Worm (Caenorhabditis elegans) whole organism, early embryonic: ENCODE results near the gene cyp-33C2.

Experiments
- B0310.2 ChIP-seq: sonication (generic microtip); optimal IDR thresholded peaks from 2 replicates; lab custom pipeline; 2016; ENCODE audit warnings: mild to moderate bottlenecking, missing genetic modification characterization, missing compliant biosample characterization
- F13C5.2 ChIP-seq: sonication (generic microtip); optimal IDR thresholded peaks from 2 replicates; lab custom pipeline; 2017; ENCODE audit warnings: mild to moderate bottlenecking, missing genetic modification characterization, inconsistent platforms, missing compliant biosample characterization
- aly-1 ChIP-seq: sonication (generic microtip); optimal IDR thresholded peaks from 2 replicates; lab custom pipeline; 2016; ENCODE audit warnings: missing genetic modification characterization, missing compliant biosample characterization
- ama-1 ChIP-seq: fragments of 150-350 bp; optimal IDR thresholded peaks from 2 replicates; lab custom pipeline; 2014
- ceh-13 ChIP-seq: fragments of 200-800 bp; sonication (Bioruptor generic); optimal IDR thresholded peaks from 2 replicates; lab custom pipeline; 2018; ENCODE audit warnings: mild to moderate bottlenecking, missing genetic modification characterization, missing compliant biosample characterization
- ceh-36 ChIP-seq: sonication (generic microtip); optimal IDR thresholded peaks from 2 replicates; lab custom pipeline; 2016; ENCODE audit warnings: missing genetic modification characterization, inconsistent platforms, missing compliant biosample characterization
- ets-7 ChIP-seq: sonication (generic microtip); optimal IDR thresholded peaks from 2 replicates; lab custom pipeline; 2016; ENCODE audit warnings: missing genotype, missing genetic modification characterization, missing compliant biosample characterization
- flt-1 ChIP-seq: fragments of 200-800 bp; sonication (Bioruptor generic); IDR thresholded peaks from 2 replicates; pipeline ENCODE4 v1.3.6; 2022; ENCODE audit warnings: missing genetic modification characterization, missing compliant biosample characterization
- hmbx-1 ChIP-seq: sonication (generic microtip); optimal IDR thresholded peaks from 2 replicates; lab custom pipeline; 2016; ENCODE audit warnings: mild to moderate bottlenecking, missing genetic modification characterization, missing compliant biosample characterization
- hmg-4 ChIP-seq: fragments of 200-800 bp; sonication (Bioruptor generic); optimal IDR thresholded peaks from 2 replicates; lab custom pipeline; 2018; ENCODE audit warnings: mild to moderate bottlenecking, missing genetic modification characterization, missing compliant biosample characterization
- hnd-1 ChIP-seq: sonication (generic microtip); optimal IDR thresholded peaks from 2 replicates; lab custom pipeline; 2016; ENCODE audit warnings: missing genetic modification characterization, missing compliant biosample characterization
- pes-1 ChIP-seq: fragments of 200-800 bp; sonication (Bioruptor generic); IDR thresholded peaks from 2 replicates; pipeline ENCODE4 v1.3.6; 2022; ENCODE audit warnings: missing genetic modification reagents, missing genetic modification characterization, missing compliant biosample characterization
- scrt-1 ChIP-seq: fragments of 200-800 bp; sonication (Bioruptor generic); IDR thresholded peaks from 2 replicates; pipeline ENCODE4 v1.3.6; 2022; ENCODE audit warnings: missing genetic modification characterization, missing compliant biosample characterization
- sea-1 ChIP-seq: fragments of 200-800 bp; sonication (Bioruptor generic); conservative IDR thresholded peaks from 2 replicates; pipeline ENCODE4 v1.3.6; 2022; ENCODE audit warnings: missing genetic modification characterization, missing compliant biosample characterization
- tbx-11 ChIP-seq: fragments of 200-800 bp; sonication (Bioruptor generic); IDR thresholded peaks from 2 replicates; pipeline ENCODE4 v1.3.6; 2022; ENCODE audit warnings: missing genetic modification characterization, missing compliant biosample characterization
- tbx-37 ChIP-seq: fragments of 200-800 bp; sonication (Bioruptor generic); conservative IDR thresholded peaks from 2 replicates; pipeline ENCODE4 v1.3.6; 2022; ENCODE audit warnings: missing genetic modification reagents, missing genetic modification characterization, missing compliant biosample characterization
- tra-4 ChIP-seq: sonication (generic microtip); optimal IDR thresholded peaks from 2 replicates; lab custom pipeline; 2017; ENCODE audit warnings: missing genetic modification characterization, missing compliant biosample characterization

Gene cyp-33C2

DNA sequence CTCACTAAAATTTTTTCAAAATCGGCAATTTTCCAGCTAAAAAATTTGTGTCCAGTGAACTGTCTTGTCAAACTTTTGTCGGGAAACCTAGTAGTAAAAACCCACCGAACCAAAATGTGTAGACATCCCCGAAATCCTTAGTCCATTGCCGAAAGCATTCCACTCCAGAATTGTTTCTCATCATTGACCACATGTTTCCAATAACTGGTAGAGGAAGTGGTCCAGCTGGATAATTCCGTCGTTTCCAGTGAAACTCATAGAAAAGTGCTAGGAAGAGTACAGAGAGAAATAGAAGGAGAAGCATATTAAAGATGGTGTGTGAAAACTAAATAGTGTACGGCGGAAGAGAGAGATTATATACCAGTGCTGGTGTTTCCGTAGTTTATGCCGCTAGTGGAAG, 20.8 kb downstream of the cyp-33C2 start, which contains the start of gene cyp-33C12:
Gene cyp-33C12 (minus strand): TSS at position 321 of the 400 bp plus-strand sequence.
- TF ChIP-seq pes-1 (GFP tag; lab: Robert Waterston, UW) (no peak), flt-1 (GFP tag; lab: Robert Waterston, UW) (no peak), tbx-37 (GFP tag; lab: Robert Waterston, UW) (no peak), ceh-36 (tag; lab: Kevin White, UChicago) (no peak), ceh-13 (GFP tag; lab: Kevin White, UChicago) (no peak), hnd-1 (tag; lab: Kevin White, UChicago) (no peak), F13C5.2 (tag; lab: Kevin White, UChicago) (no peak), aly-1 (no peak), scrt-1 (GFP tag; lab: Robert Waterston, UW) (no peak), tra-4 (tag; lab: Kevin White, UChicago) (no peak), hmbx-1 (tag; lab: Kevin White, UChicago) (no peak), tbx-11 (GFP tag; lab: Robert Waterston, UW) (no peak), B0310.2 (tag; lab: Kevin White, UChicago) (no peak), sea-1 (GFP tag; lab: Robert Waterston, UW) (no peak), hmg-4 (GFP tag; lab: Kevin White, UChicago) (no peak), ama-1 (lab: Kevin White, UChicago) (no peak), ets-7 (no peak)

ce11 chrV:2206181-2206580, 22.9 kb downstream of the cyp-33C2 start, which contains the start of gene srt-40:
Gene srt-40, minus strand, starts transcription at chrV:2206281.
- TF ChIP-seq hmbx-1 (tag; lab: Kevin White, UChicago) = no peak
- TF ChIP-seq B0310.2 (tag; lab: Kevin White, UChicago) = no peak
- no peak for TF ChIP-seq aly-1
- no peak for TF ChIP-seq pes-1 (GFP tag; lab: Robert Waterston, UW)
- TF ChIP-seq ama-1 (lab: Kevin White, UChicago) = no peak
- no peak for TF ChIP-seq tra-4 (tag; lab: Kevin White, UChicago)
- no peak for TF ChIP-seq hmg-4 (GFP tag; lab: Kevin White, UChicago)
- no peak for TF ChIP-seq tbx-37 (GFP tag; lab: Robert Waterston, UW)
- no peak for TF ChIP-seq tbx-11 (GFP tag; lab: Robert Waterston, UW)

ce11 chrV:2206801-2207200, 23.5 kb downstream of the cyp-33C2 start, which contains the start of gene svh-11:
Gene svh-11, plus strand, starts transcription at chrV:2207101.
- no peak for TF ChIP-seq tra-4 (tag; lab: Kevin White, UChicago)
- TF ChIP-seq hmbx-1 (tag; lab: Kevin White, UChicago) = no peak
- no peak for TF ChIP-seq sea-1 (GFP tag; lab: Robert Waterston, UW)
- TF ChIP-seq aly-1 = no peak
- TF ChIP-seq ets-7 = no peak
- no peak for TF ChIP-seq flt-1 (GFP tag; lab: Robert Waterston, UW)
- no peak for TF ChIP-seq tbx-11 (GFP tag; lab: Robert Waterston, UW)
- no peak for TF ChIP-seq ceh-36 (tag; lab: Kevin White, UChicago)
- TF ChIP-seq scrt-1 (GFP tag; lab: Robert Waterston, UW) = no peak
- no peak for TF ChIP-seq B0310.2 (tag; lab: Kevin White, UChicago)
- TF ChIP-seq pes-1 (GFP tag; lab: Robert Waterston, UW) = no peak
- TF ChIP-seq hnd-1 (tag; lab: Kevin White, UChicago) = no peak
- no peak for TF ChIP-seq tbx-37 (GFP tag; lab: Robert Waterston, UW)
- TF ChIP-seq F13C5.2 (tag; lab: Kevin White, UChicago) = no peak
- no peak for TF ChIP-seq hmg-4 (GFP tag; lab: Kevin White, UChicago)

ce11 chrV:2207527-2207926, 24.2 kb downstream of the cyp-33C2 start:
- TF ChIP-seq hmg-4 (GFP tag; lab: Kevin White, UChicago) = no peak
- no peak for TF ChIP-seq ceh-36 (tag; lab: Kevin White, UChicago)
- no peak for TF ChIP-seq F13C5.2 (tag; lab: Kevin White, UChicago)
- no peak for TF ChIP-seq ceh-13 (GFP tag; lab: Kevin White, UChicago)
- no peak for TF ChIP-seq tra-4 (tag; lab: Kevin White, UChicago)
- no peak for TF ChIP-seq scrt-1 (GFP tag; lab: Robert Waterston, UW)
- TF ChIP-seq ets-7 = no peak
- TF ChIP-seq tbx-37 (GFP tag; lab: Robert Waterston, UW) = no peak
- TF ChIP-seq B0310.2 (tag; lab: Kevin White, UChicago) = no peak
- TF ChIP-seq hmbx-1 (tag; lab: Kevin White, UChicago) = no peak
- TF ChIP-seq sea-1 (GFP tag; lab: Robert Waterston, UW) = no peak
- no peak for TF ChIP-seq aly-1
- TF ChIP-seq flt-1 (GFP tag; lab: Robert Waterston, UW) = no peak
- no peak for TF ChIP-seq tbx-11 (GFP tag; lab: Robert Waterston, UW)
- TF ChIP-seq pes-1 (GFP tag; lab: Robert Waterston, UW) = no peak
- TF ChIP-seq hnd-1 (tag; lab: Kevin White, UChicago) = no peak

DNA sequence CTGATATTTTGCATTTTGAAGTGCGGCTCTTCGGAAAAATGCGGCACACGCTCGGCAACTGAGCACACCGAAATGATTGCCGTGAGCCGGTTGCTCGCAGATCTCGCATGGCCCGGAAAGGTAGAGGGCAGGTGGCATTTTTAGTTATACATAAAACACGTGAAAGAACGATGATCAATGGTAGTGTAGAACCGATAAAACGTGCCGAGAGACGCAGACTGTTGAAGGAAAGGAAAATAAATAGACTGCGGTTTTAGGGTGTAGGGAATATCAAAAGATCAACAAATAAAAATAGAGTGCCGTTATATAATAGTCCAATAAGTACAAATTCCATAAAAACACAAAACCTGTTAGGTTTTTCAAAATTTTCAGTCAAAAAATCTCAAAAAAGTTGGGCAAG, 28.6 kb downstream of the cyp-33C2 start, which contains the start of gene nhr-133:
Gene nhr-133 (minus strand): TSS at position 183 of the 400 bp plus-strand sequence.
- TF ChIP-seq hmbx-1 (tag; lab: Kevin White, UChicago) (no peak), sea-1 (GFP tag; lab: Robert Waterston, UW) (no peak), ets-7 (no peak), B0310.2 (tag; lab: Kevin White, UChicago) (no peak), ceh-13 (GFP tag; lab: Kevin White, UChicago) (no peak), aly-1 (no peak), F13C5.2 (tag; lab: Kevin White, UChicago) (no peak)

ce11 chrV:2214428-2215038, 31.2 kb downstream of the cyp-33C2 start, which contains the start of gene nhr-184:
Gene nhr-184, minus strand, starts transcription at chrV:2214478.
- TF ChIP-seq F13C5.2 (tag; lab: Kevin White, UChicago) (no peak), hmbx-1 (tag; lab: Kevin White, UChicago) (no peak), tbx-37 (GFP tag; lab: Robert Waterston, UW) (no peak), ceh-13 (GFP tag; lab: Kevin White, UChicago) (no peak), hnd-1 (tag; lab: Kevin White, UChicago) (no peak), ceh-36 (tag; lab: Kevin White, UChicago) (no peak), tbx-11 (GFP tag; lab: Robert Waterston, UW) (no peak), ets-7 (no peak), pes-1 (GFP tag; lab: Robert Waterston, UW) (no peak), hmg-4 (GFP tag; lab: Kevin White, UChicago) (no peak), flt-1 (GFP tag; lab: Robert Waterston, UW) (no peak), sea-1 (GFP tag; lab: Robert Waterston, UW) (no peak)
